Worm (Caenorhabditis elegans) whole organism, L2 larva: ENCODE measurements around the gene nhr-93.

Source experiments
- alr-1 ChIP-seq: fragments of 150-350 bp; optimal IDR thresholded peaks from 2 replicates; lab custom pipeline; 2014; ENCODE audit warnings: missing biosample characterization, missing genetic modification characterization
- ama-1 ChIP-seq: fragments of 150-350 bp; optimal IDR thresholded peaks from 2 replicates; lab custom pipeline; 2018; ENCODE audit warnings: inconsistent platforms
- blmp-1 ChIP-seq: sonication (generic microtip); optimal IDR thresholded peaks from 2 replicates; lab custom pipeline; 2017; ENCODE audit warnings: missing genetic modification characterization, mild to moderate bottlenecking, missing compliant biosample characterization, antibody characterized with exemption, moderate library complexity; ENCODE audit not compliant: insufficient read depth
- lin-11 ChIP-seq: fragments of 150-350 bp; sonication (generic microtip); optimal IDR thresholded peaks from 2 replicates; lab custom pipeline; 2014; ENCODE audit warnings: missing biosample characterization, missing genetic modification characterization, inconsistent platforms, mixed read lengths
- lin-13 ChIP-seq: fragments of 150-350 bp; optimal IDR thresholded peaks from 2 replicates; lab custom pipeline; 2014; ENCODE audit warnings: missing biosample characterization, missing genetic modification reagents, missing genetic modification characterization
- nhr-23 ChIP-seq: fragments of 150-350 bp; optimal IDR thresholded peaks from 2 replicates; lab custom pipeline; 2014; ENCODE audit warnings: missing biosample characterization, missing genetic modification reagents, missing genetic modification characterization
- sem-4 ChIP-seq: fragments of 150-350 bp; optimal IDR thresholded peaks from 2 replicates; lab custom pipeline; 2014; ENCODE audit warnings: missing biosample characterization, missing genetic modification reagents, missing genetic modification characterization

DNA sequence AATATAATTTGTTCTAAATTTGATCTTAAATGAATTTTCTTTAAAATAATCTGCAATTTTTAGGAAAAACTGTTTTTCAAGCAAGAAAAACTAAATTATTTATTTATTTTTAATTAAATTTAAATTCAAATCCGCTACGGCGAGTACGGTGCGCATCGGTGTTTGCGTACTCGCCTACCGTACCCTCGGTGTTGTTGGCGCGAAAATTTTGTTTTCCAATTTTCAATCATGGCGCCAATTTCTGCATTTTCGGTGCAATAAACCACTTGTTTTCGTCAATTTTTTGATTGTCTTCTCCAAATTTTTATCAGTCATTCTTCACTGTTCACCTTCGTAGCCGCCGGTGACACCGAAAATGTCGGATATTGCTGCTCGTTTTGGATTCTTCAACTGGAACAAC, 40.6 kb upstream of the nhr-93 start, which contains the start of gene pygl-1:
- TF ChIP-seq alr-1 (tag; lab: Kevin White, UChicago) (no peak), blmp-1 (tag; lab: Kevin White, UChicago) (no peak), ama-1 (lab: Kevin White, UChicago) (no peak), nhr-23 (tag; lab: Kevin White, UChicago) (no peak), lin-13 (GFP tag; lab: Kevin White, UChicago) (no peak), sem-4 (tag; lab: Kevin White, UChicago) (no peak), lin-11 (no peak)
